Worm (Caenorhabditis elegans) whole organism, mixed stage, embryonic: ENCODE data around the gene decr-1.3.
A peak's percentile ranks its signal among the peaks of the same experiment; 100 is the strongest.

Experiments
- M03D4.4 ChIP-seq: sonication (generic microtip); optimal IDR thresholded peaks from 2 replicates; lab custom pipeline; 2017; ENCODE audit warnings: mild to moderate bottlenecking, missing genetic modification characterization, missing compliant biosample characterization
- bed-3 ChIP-seq: fragments of 200-800 bp; sonication (Bioruptor generic); optimal IDR thresholded peaks from 3 replicates; lab custom pipeline; 2018; ENCODE audit warnings: mild to moderate bottlenecking, missing genetic modification characterization, moderate library complexity, missing compliant biosample characterization
- blmp-1 ChIP-seq: fragments of 150-350 bp; optimal IDR thresholded peaks from 2 replicates; lab custom pipeline; 2014; ENCODE audit warnings: missing biosample characterization, missing genetic modification characterization
- ceh-39 ChIP-seq: fragments of 150-350 bp; optimal IDR thresholded peaks from 2 replicates; lab custom pipeline; 2014; ENCODE audit warnings: missing biosample characterization, missing genetic modification characterization
- ces-1 ChIP-seq: fragments of 150-350 bp; optimal IDR thresholded peaks from 2 replicates; lab custom pipeline; 2014; ENCODE audit warnings: missing biosample characterization, missing genetic modification reagents, missing genetic modification characterization
- cnd-1 ChIP-seq: fragments of 200-800 bp; sonication (Bioruptor generic); optimal IDR thresholded peaks from 2 replicates; lab custom pipeline; 2018; ENCODE audit warnings: mild to moderate bottlenecking, missing genetic modification characterization, missing compliant biosample characterization
- elt-1 ChIP-seq: sonication (generic microtip); optimal IDR thresholded peaks from 2 replicates; lab custom pipeline; 2017; ENCODE audit warnings: missing genetic modification characterization, mild to moderate bottlenecking, missing compliant biosample characterization, antibody characterized with exemption, moderate library complexity, borderline replicate concordance; ENCODE audit not compliant: insufficient read depth
- elt-3 ChIP-seq: fragments of 150-350 bp; optimal IDR thresholded peaks from 2 replicates; lab custom pipeline; 2014; ENCODE audit warnings: missing biosample characterization, missing genetic modification characterization
- flh-1 ChIP-seq: fragments of 200-800 bp; sonication (Bioruptor generic); optimal IDR thresholded peaks from 2 replicates; lab custom pipeline; 2018; ENCODE audit warnings: mild to moderate bottlenecking, missing genetic modification characterization, moderate library complexity, missing compliant biosample characterization
- hlh-1 ChIP-seq: fragments of 150-350 bp; optimal IDR thresholded peaks from 2 replicates; lab custom pipeline; 2014; ENCODE audit warnings: missing biosample characterization, missing genetic modification reagents, missing genetic modification characterization
- lin-13 ChIP-seq: fragments of 150-350 bp; optimal IDR thresholded peaks from 2 replicates; lab custom pipeline; 2014; ENCODE audit warnings: missing biosample characterization, missing genetic modification characterization
- lin-32 ChIP-seq: fragments of 200-800 bp; sonication (Bioruptor generic); optimal IDR thresholded peaks from 2 replicates; lab custom pipeline; 2018; ENCODE audit warnings: mild to moderate bottlenecking, missing genetic modification characterization, missing compliant biosample characterization
- mab-5 ChIP-seq: fragments of 150-350 bp; optimal IDR thresholded peaks from 2 replicates; lab custom pipeline; 2014; ENCODE audit warnings: missing biosample characterization, missing genetic modification characterization
- mep-1 ChIP-seq: fragments of 150-350 bp; optimal IDR thresholded peaks from 2 replicates; lab custom pipeline; 2017; ENCODE audit warnings: missing biosample characterization, missing genetic modification reagents, missing genetic modification characterization, inconsistent platforms
- mls-2 ChIP-seq: sonication (generic microtip); optimal IDR thresholded peaks from 2 replicates; lab custom pipeline; 2016; ENCODE audit warnings: mild to moderate bottlenecking, missing genetic modification characterization, moderate library complexity, missing compliant biosample characterization
- nhr-12 ChIP-seq: fragments of 150-350 bp; optimal IDR thresholded peaks from 2 replicates; lab custom pipeline; 2014; ENCODE audit warnings: missing biosample characterization, missing genetic modification characterization
- nhr-237 ChIP-seq: fragments of 150-350 bp; optimal IDR thresholded peaks from 2 replicates; lab custom pipeline; 2014; ENCODE audit warnings: missing biosample characterization, missing genetic modification characterization
- nhr-28 ChIP-seq: fragments of 150-350 bp; optimal IDR thresholded peaks from 2 replicates; lab custom pipeline; 2014; ENCODE audit warnings: missing biosample characterization, missing genetic modification characterization
- nhr-76 ChIP-seq: sonication (generic microtip); optimal IDR thresholded peaks from 2 replicates; lab custom pipeline; 2017; ENCODE audit warnings: missing biosample characterization, missing genetic modification characterization
- sem-2 ChIP-seq: fragments of 200-800 bp; sonication (Bioruptor generic); optimal IDR thresholded peaks from 2 replicates; lab custom pipeline; 2018; ENCODE audit warnings: mild to moderate bottlenecking, missing genetic modification characterization, missing compliant biosample characterization
- tbx-8 ChIP-seq: fragments of 200-800 bp; sonication (Bioruptor generic); optimal IDR thresholded peaks from 2 replicates; lab custom pipeline; 2018; ENCODE audit warnings: mild to moderate bottlenecking, missing genetic modification characterization, moderate library complexity, missing compliant biosample characterization
- unc-120 ChIP-seq: sonication (generic microtip); optimal IDR thresholded peaks from 2 replicates; lab custom pipeline; 2017; ENCODE audit warnings: missing genetic modification characterization, missing compliant biosample characterization; ENCODE audit not compliant: poor library complexity, severe bottlenecking
- unc-39 ChIP-seq: fragments of 150-350 bp; optimal IDR thresholded peaks from 2 replicates; lab custom pipeline; 2014; ENCODE audit warnings: missing biosample characterization, missing genetic modification characterization
- unc-62 ChIP-seq: fragments of 150-350 bp; optimal IDR thresholded peaks from 2 replicates; lab custom pipeline; 2014; ENCODE audit warnings: missing biosample characterization, missing genetic modification reagents, missing genetic modification characterization
- zip-8 ChIP-seq: fragments of 150-350 bp; optimal IDR thresholded peaks from 2 replicates; lab custom pipeline; 2014; ENCODE audit warnings: missing biosample characterization, missing genetic modification characterization

Gene decr-1.3

DNA sequence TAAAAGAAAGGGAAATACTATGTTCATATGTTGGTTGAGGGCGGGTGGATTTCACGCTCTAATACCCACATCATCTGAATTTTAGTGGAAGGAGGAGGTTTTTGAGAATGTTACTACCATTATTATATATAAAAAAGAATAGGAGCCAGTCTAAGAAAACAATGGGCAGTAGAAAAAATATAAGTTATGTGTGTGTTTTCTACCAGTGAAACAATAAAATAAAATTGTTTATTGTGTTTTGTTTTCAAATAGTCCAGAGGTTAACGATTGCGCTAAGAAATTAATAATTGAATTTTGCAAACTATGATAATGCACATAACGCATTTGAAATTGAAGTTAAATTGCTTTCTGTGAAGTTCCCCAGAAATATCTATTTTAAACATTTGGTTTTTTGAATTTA, 36.1 kb upstream of the decr-1.3 start, which contains the start of gene M110.8:
Gene M110.8, minus strand, starts transcription at position 101 of the 400 bp plus-strand sequence.
- no peak for TF ChIP-seq tbx-8 (GFP tag; lab: Kevin White, UChicago)
- TF ChIP-seq sem-2 (GFP tag; lab: Kevin White, UChicago): no peak
- no peak for TF ChIP-seq bed-3 (GFP tag; lab: Kevin White, UChicago)
- no peak for TF ChIP-seq hlh-1 (tag; lab: Kevin White, UChicago)
- no peak for TF ChIP-seq nhr-28 (tag; lab: Kevin White, UChicago)
- TF ChIP-seq cnd-1 (tag; lab: Kevin White, UChicago): no peak
- no peak for TF ChIP-seq mep-1

DNA sequence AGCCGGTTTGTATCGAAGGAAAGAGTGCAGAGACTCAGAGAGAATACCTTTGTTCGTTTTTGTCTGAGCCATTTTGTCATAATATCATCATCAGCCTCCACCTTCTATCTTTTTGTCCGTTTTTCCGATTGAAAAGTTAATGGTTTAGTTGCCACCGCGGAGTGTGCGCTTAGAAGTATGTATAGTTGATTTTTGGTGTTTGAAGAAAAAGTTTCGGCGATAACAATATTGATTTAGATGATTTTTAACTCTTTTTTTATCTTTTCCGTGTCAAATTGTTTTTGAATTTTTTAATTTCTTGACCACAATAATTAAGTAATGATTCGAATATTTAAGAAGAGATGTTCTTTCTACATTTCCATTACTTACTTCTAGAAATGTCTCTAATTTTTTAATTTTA, 32.3 kb upstream of the decr-1.3 start:
- TF ChIP-seq mab-5 (tag; lab: Kevin White, UChicago) (no peak), nhr-12 (tag; lab: Kevin White, UChicago) (no peak), elt-1 (no peak), elt-3 (tag; lab: Kevin White, UChicago) (no peak), ces-1 (GFP tag; lab: Kevin White, UChicago) (no peak), zip-8 (tag; lab: Kevin White, UChicago) (no peak), tbx-8 (GFP tag; lab: Kevin White, UChicago) (no peak), nhr-28 (tag; lab: Kevin White, UChicago) (no peak), hlh-1 (tag; lab: Kevin White, UChicago) (no peak), bed-3 (GFP tag; lab: Kevin White, UChicago) (no peak)

DNA sequence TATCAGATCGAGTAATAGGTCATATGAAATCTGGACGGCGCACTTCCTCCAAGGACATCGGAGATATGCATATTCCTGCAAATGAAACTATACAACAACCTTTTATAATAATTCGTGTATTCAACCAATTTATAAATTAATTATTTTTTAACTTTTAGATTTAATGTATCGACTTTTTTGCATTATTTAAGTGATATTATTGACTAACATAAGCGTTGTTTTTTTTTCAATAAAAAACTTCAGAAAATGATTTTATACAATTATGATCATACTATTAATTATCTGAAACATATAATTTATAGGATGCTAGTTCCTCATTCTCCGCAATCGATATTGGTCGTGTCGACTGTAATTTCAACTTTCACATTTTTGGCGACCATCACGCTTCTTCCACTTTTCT, 30.7 kb upstream of the decr-1.3 start, which contains the start of gene col-76:
Gene col-76, plus strand, starts transcription at position 301 of the 400 bp plus-strand sequence.
- TF ChIP-seq elt-1 (peak; percentile 8), ceh-39 (tag; lab: Kevin White, UChicago) (no peak)
- TF ChIP-seq, all 35 proteins: peak for 1

DNA sequence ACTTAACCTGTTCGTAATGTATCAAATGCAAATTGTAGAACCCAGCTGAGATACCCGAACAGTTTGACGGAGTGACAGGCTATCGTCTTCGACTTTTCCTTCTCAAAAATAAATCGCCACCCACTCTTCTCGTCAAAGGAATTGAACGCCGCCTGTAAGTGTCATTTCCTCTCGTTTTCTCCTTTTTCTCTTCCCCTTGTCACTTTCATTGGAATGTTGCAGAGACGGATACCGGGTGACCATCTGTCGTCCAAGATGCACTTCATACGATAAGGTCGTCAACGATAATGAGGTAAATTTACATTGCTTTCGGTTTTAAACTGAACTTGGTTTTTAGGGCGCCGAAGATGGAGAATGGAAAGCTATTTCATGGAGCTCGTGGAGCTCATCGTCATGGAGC, 26.5 kb upstream of the decr-1.3 start:
- TF ChIP-seq unc-62 (GFP tag; lab: Kevin White, UChicago) (peak; percentile 43), ces-1 (GFP tag; lab: Kevin White, UChicago) (no peak), cnd-1 (tag; lab: Kevin White, UChicago) (no peak), flh-1 (GFP tag; lab: Kevin White, UChicago) (no peak), blmp-1 (peak; percentile 74)

DNA sequence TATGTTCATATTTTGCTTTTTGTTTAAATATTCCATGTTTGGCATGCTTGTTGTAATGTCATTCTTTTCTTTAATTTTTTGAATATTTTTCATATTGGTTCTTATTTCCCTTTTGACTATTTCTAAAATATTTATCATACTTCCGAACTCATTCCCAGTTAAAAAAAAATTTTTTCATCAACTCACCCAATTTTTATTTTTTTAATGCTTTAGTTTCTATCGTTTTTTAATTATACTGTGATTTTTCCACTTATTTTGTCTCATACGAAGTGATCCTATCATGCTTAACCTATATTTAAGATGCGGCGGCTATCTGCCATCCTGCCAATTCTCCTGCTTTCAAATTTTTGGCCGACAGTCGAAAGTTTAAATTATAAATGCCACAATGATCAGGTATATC, 25.2 kb upstream of the decr-1.3 start, which contains the start of gene qua-1:
Gene qua-1, plus strand, starts transcription at position 301 of the 400 bp plus-strand sequence.
- TF ChIP-seq lin-13 (tag; lab: Kevin White, UChicago) (no peak), M03D4.4 (tag; lab: Kevin White, UChicago) (no peak), nhr-76 (no peak), ceh-39 (tag; lab: Kevin White, UChicago) (no peak)

DNA sequence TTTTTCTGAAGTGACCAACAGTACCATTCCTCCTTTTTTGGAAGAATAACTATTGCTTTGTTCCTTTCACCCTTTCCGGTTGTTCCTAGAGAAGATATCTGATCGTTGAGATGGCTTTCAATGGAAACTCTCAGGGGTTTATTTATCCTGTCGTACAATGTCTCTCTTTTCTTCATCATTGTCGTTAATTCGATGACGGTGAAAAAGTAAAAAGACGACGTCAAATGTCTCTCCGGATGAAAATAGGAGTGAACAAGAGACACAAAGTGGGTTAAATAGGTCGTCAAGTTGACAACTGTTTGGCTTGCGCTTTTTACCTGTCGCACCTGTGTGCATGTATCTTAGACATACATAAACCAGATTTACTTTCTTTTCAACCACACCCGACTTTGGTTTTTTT, 20.6 kb upstream of the decr-1.3 start:
- TF ChIP-seq ces-1 (GFP tag; lab: Kevin White, UChicago): no peak
- TF ChIP-seq mls-2 (tag; lab: Kevin White, UChicago): no peak
- no peak for TF ChIP-seq bed-3 (GFP tag; lab: Kevin White, UChicago)
- TF ChIP-seq nhr-237: no peak
- TF ChIP-seq elt-1: no peak
- TF ChIP-seq tbx-8 (GFP tag; lab: Kevin White, UChicago): no peak
- TF ChIP-seq nhr-28 (tag; lab: Kevin White, UChicago): no peak
- TF ChIP-seq lin-13 (tag; lab: Kevin White, UChicago): no peak
- no peak for TF ChIP-seq M03D4.4 (tag; lab: Kevin White, UChicago)
- no peak for TF ChIP-seq blmp-1
- TF ChIP-seq hlh-1 (tag; lab: Kevin White, UChicago): no peak
- no peak for TF ChIP-seq unc-39 (tag; lab: Kevin White, UChicago)

DNA sequence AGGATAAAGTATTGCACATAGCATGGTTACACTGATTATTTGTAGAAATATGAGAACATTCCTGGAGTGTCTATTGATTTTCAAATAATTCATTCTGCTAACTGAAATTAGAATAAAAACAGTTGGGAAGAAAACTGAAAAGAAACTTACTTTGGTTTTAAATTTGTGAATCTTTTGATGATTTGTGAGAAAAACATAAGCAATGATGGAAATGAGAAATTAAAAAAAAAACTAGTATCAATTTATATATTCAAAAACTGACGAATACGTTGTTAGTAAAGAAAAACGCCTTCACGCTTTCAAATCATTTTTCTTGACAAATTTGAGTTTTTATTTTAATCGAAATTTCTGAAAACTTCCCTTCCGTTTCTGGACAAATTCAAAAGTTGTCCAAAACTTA, 19.8 kb upstream of the decr-1.3 start, which contains the start of gene T05C12.9:
Gene T05C12.9, minus strand, starts transcription at position 101 of the 400 bp plus-strand sequence.
- TF ChIP-seq unc-120 (tag; lab: Kevin White, UChicago): no peak
- TF ChIP-seq lin-32 (GFP tag; lab: Kevin White, UChicago): no peak
- no peak for TF ChIP-seq nhr-237
- TF ChIP-seq bed-3 (GFP tag; lab: Kevin White, UChicago): no peak
- TF ChIP-seq elt-3 (tag; lab: Kevin White, UChicago): no peak
- TF ChIP-seq mab-5 (tag; lab: Kevin White, UChicago): no peak
